Worm (Caenorhabditis elegans): ENCODE data around the gene unc-3.
A peak's percentile ranks its signal among the peaks of the same experiment; 100 is the strongest.

Gene unc-3

DNA sequence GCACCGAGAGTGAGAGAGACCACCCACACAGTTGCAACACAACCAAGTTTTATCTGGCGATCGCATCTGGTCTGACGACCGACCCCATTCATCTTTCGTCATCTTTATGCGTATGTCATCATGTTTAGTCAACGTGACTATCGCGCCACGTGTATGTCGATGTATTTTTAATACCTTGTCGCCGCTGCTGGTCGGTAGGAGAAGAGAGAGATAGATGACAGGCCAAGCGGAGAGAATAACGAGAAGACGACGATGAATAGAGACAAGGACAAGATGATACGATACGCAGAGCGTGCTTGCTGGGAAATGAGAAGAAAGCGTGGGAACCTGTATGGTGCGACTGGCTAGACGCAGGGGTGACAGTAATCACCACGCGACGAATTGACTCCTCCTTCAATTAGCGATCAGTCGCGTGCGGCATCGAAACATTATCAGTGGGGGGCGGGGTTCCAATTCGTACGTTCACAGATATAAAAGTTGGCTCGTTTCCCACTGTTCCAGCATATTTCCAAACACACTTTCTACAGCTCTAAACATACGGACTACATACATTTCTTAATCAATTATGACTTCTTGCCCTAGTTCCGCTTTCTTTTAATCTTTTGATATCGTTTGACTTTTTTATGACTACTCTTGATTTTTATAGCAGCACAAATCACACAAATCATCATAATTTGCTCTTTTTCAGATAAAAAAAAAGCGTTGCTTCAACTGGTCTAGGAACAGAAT lies 17.1 kb downstream of the unc-3 start, which contains the start of gene tatn-1 (continued):
- TF ChIP-seq daf-16 (GFP tag; optimal IDR thresholded peaks at IDR 0.05) (peak in 1 of 2 experiments; percentile 56), daf-16 (tag; optimal IDR thresholded peaks at IDR 0.05) (peak; percentile 81), zfp-2 (tag; optimal IDR thresholded peaks at IDR 0.05) (no peak), cey-2 (tag; optimal IDR thresholded peaks at IDR 0.05; ENCODE audit: borderline replicate concordance, insufficient read depth) (peak; percentile 84), mxl-3 (GFP tag; optimal IDR thresholded peaks at IDR 0.05) (peak; percentile 99), dmd-6 (GFP tag; IDR thresholded peaks at IDR 0.05) (peak; percentile 97), zip-2 (tag; optimal IDR thresholded peaks at IDR 0.05) (no peak), F37D6.2 (tag; optimal IDR thresholded peaks at IDR 0.05) (no peak), set-16 (GFP tag; IDR thresholded peaks at IDR 0.05) (peak; percentile 50; the same call in 1 of the 2 replicates), ceh-20 (GFP tag; IDR thresholded peaks at IDR 0.05) (no peak), hif-1 (tag; optimal IDR thresholded peaks at IDR 0.05) (peak; percentile 40 to 88), nhr-28 (tag; optimal IDR thresholded peaks at IDR 0.05) (peak; percentile 83), nhr-41 (GFP tag; IDR thresholded peaks at IDR 0.05) (peak; percentile 24; the same call in 1 of the 2 replicates), lin-29 (GFP tag; IDR thresholded peaks at IDR 0.05) (no peak), lin-13 (GFP tag; optimal IDR thresholded peaks at IDR 0.05) (peak; percentile 30), fos-1 (tag; optimal IDR thresholded peaks at IDR 0.05) (no peak), duxl-1 (tag; optimal IDR thresholded peaks at IDR 0.05; ENCODE audit: poor library complexity) (no peak), php-3 (GFP tag; IDR thresholded peaks at IDR 0.05) (peak; percentile 87; the same call in 1 of the 2 replicates), nhr-48 (tag; optimal IDR thresholded peaks at IDR 0.05) (peak; percentile 98), mxl-2 (GFP tag; conservative IDR thresholded peaks at IDR 0.05) (0 out of 2 replicates have a peak, but pooled peaks have one; percentile 3), gei-8 (GFP tag; optimal IDR thresholded peaks at IDR 0.05) (peak; percentile 80), mdt-29 (GFP tag; IDR thresholded peaks at IDR 0.05) (0 out of 2 replicates have a peak, but pooled peaks have one; percentile 27), pqm-1 (tag; optimal IDR thresholded peaks at IDR 0.05) (peak; percentile 51), madf-9 (GFP tag; conservative IDR thresholded peaks at IDR 0.05) (peak; percentile 32; the same call in 1 of the 2 replicates), Y75B8A.6 (GFP tag; IDR thresholded peaks at IDR 0.05) (no peak), rbr-2 (tag; optimal IDR thresholded peaks at IDR 0.05) (peak; percentile 47), nhr-111 (GFP tag; optimal IDR thresholded peaks at IDR 0.05) (no peak), unc-62 (GFP tag; optimal IDR thresholded peaks at IDR 0.05 in 1 of 2) (peak; percentile 59 to 100), unc-62 (tag; optimal IDR thresholded peaks at IDR 0.05) (no peak), pha-4 (GFP tag; IDR thresholded peaks at IDR 0.05) (0 out of 2 replicates have a peak, but pooled peaks have one; percentile 38), pha-4 (tag; optimal IDR thresholded peaks at IDR 0.05) (no peak), ama-1 (optimal IDR thresholded peaks at IDR 0.05) (peak; percentile 36), nhr-42 (GFP tag; IDR thresholded peaks at IDR 0.05) (peak; percentile 12; the same call in 1 of the 2 replicates), mdl-1 (tag; optimal IDR thresholded peaks at IDR 0.05) (peak; percentile 94 to 98), lsy-2 (tag; optimal IDR thresholded peaks at IDR 0.05) (peak; percentile 43 to 58), lin-1 (GFP tag; IDR thresholded peaks at IDR 0.05) (peak; percentile 52), hlh-30 (tag; optimal IDR thresholded peaks at IDR 0.05; ENCODE audit: insufficient read depth) (peak; percentile 90), ztf-7 (tag; optimal IDR thresholded peaks at IDR 0.05) (peak; percentile 39), dve-1 (tag; optimal IDR thresholded peaks at IDR 0.05; ENCODE audit: insufficient read depth) (peak; percentile 86), nhr-77 (tag; optimal IDR thresholded peaks at IDR 0.05) (peak; percentile 94), tra-1 (GFP tag; IDR thresholded peaks at IDR 0.05) (peak; percentile 85), Y5F2A.4 (GFP tag; optimal IDR thresholded peaks at IDR 0.05) (no peak), T26A8.4 (GFP tag; IDR thresholded peaks at IDR 0.05) (peak; percentile 65), ZK546.5 (tag; optimal IDR thresholded peaks at IDR 0.05) (no peak), tag-97 (GFP tag; IDR thresholded peaks at IDR 0.05) (no peak)

Measured in whole organism, L4 larva.